Worm (Caenorhabditis elegans) whole organism, L4/young adult: ENCODE data around the gene pot-3.

Experiments used
- W03F9.2 ChIP-seq: fragments of 150-350 bp; optimal IDR thresholded peaks from 2 replicates; lab custom pipeline; 2014; ENCODE audit warnings: missing biosample characterization, missing genetic modification characterization
- him-1 ChIP-seq: sonication (generic microtip); optimal IDR thresholded peaks from 2 replicates; lab custom pipeline; 2016; ENCODE audit warnings: missing genotype, missing genetic modification reagents, missing genetic modification characterization, missing compliant biosample characterization

DNA sequence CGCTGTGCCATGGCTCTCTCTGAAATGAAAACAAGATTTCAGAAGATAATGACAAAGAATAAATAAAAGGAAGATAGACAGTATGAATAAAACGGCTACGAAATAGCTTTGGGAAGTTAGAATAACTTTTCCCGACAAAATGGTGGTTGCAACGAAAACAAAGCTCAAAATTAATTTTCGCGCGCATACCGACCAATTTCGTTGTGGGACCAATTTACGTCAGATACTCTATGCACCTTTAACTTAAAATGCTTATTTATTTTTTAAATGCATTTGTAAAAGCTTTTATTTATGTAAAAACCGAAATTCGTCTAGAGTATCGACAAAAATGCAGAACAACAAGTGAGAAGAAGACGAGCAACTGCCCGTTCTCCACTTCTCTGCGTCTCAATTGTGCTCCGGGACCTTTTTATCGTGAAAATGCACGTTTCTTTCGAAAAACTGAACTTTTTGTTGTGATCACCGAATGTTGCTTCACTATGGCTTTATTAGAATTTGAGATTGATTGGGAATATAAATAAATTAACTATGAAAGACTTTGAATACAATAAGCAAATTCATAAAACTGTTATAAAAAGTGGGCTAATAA, 11.8 kb upstream of the pot-3 start, which contains the start of gene rml-1:
- TF ChIP-seq him-1 (no peak), W03F9.2 (no peak)
